Worm (Caenorhabditis elegans): Measurements from ENCODE around the gene Y52E8A.2.

ce11 chrII:4321766-4322165 is 1.1 kb downstream of the Y52E8A.2 start, which contains the start of gene Y52E8A.1:
- TF ChIP-seq unc-62 (GFP tag; optimal IDR thresholded peaks at IDR 0.05): no peak
- no peak for TF ChIP-seq nhr-12 (tag; optimal IDR thresholded peaks at IDR 0.05)
- no peak for TF ChIP-seq elt-3 (tag; optimal IDR thresholded peaks at IDR 0.05)
- no peak for TF ChIP-seq snpc-4 (tag; optimal IDR thresholded peaks at IDR 0.05)
- TF ChIP-seq nhr-2 (tag; optimal IDR thresholded peaks at IDR 0.05): no peak
- TF ChIP-seq mab-5 (tag; optimal IDR thresholded peaks at IDR 0.05): no peak
- TF ChIP-seq elt-1 (tag; optimal IDR thresholded peaks at IDR 0.05; ENCODE audit: borderline replicate concordance, insufficient read depth): no peak
- TF ChIP-seq nhr-76 (tag; optimal IDR thresholded peaks at IDR 0.05): no peak
- no peak for TF ChIP-seq lin-13 (tag; optimal IDR thresholded peaks at IDR 0.05)
- TF ChIP-seq ces-1 (GFP tag; optimal IDR thresholded peaks at IDR 0.05): no peak
- no peak for TF ChIP-seq sem-2 (GFP tag; optimal IDR thresholded peaks at IDR 0.05)
